Worm (Caenorhabditis elegans) whole organism, early embryonic: ENCODE results near the gene F48F5.6.

ENCODE experiments used
- B0310.2 ChIP-seq: sonication (generic microtip); optimal IDR thresholded peaks from 2 replicates; lab custom pipeline; 2016; ENCODE audit warnings: mild to moderate bottlenecking, missing genetic modification characterization, missing compliant biosample characterization
- F13C5.2 ChIP-seq: sonication (generic microtip); optimal IDR thresholded peaks from 2 replicates; lab custom pipeline; 2017; ENCODE audit warnings: mild to moderate bottlenecking, missing genetic modification characterization, inconsistent platforms, missing compliant biosample characterization
- aly-1 ChIP-seq: sonication (generic microtip); optimal IDR thresholded peaks from 2 replicates; lab custom pipeline; 2016; ENCODE audit warnings: missing genetic modification characterization, missing compliant biosample characterization
- ama-1 ChIP-seq: fragments of 150-350 bp; optimal IDR thresholded peaks from 2 replicates; lab custom pipeline; 2014
- ceh-13 ChIP-seq: fragments of 200-800 bp; sonication (Bioruptor generic); optimal IDR thresholded peaks from 2 replicates; lab custom pipeline; 2018; ENCODE audit warnings: mild to moderate bottlenecking, missing genetic modification characterization, missing compliant biosample characterization
- ceh-36 ChIP-seq: sonication (generic microtip); optimal IDR thresholded peaks from 2 replicates; lab custom pipeline; 2016; ENCODE audit warnings: missing genetic modification characterization, inconsistent platforms, missing compliant biosample characterization
- ets-7 ChIP-seq: sonication (generic microtip); optimal IDR thresholded peaks from 2 replicates; lab custom pipeline; 2016; ENCODE audit warnings: missing genotype, missing genetic modification characterization, missing compliant biosample characterization
- flt-1 ChIP-seq: fragments of 200-800 bp; sonication (Bioruptor generic); IDR thresholded peaks from 2 replicates; pipeline ENCODE4 v1.3.6; 2022; ENCODE audit warnings: missing genetic modification characterization, missing compliant biosample characterization
- hmbx-1 ChIP-seq: sonication (generic microtip); optimal IDR thresholded peaks from 2 replicates; lab custom pipeline; 2016; ENCODE audit warnings: mild to moderate bottlenecking, missing genetic modification characterization, missing compliant biosample characterization
- hmg-4 ChIP-seq: fragments of 200-800 bp; sonication (Bioruptor generic); optimal IDR thresholded peaks from 2 replicates; lab custom pipeline; 2018; ENCODE audit warnings: mild to moderate bottlenecking, missing genetic modification characterization, missing compliant biosample characterization
- hnd-1 ChIP-seq: sonication (generic microtip); optimal IDR thresholded peaks from 2 replicates; lab custom pipeline; 2016; ENCODE audit warnings: missing genetic modification characterization, missing compliant biosample characterization
- pes-1 ChIP-seq: fragments of 200-800 bp; sonication (Bioruptor generic); IDR thresholded peaks from 2 replicates; pipeline ENCODE4 v1.3.6; 2022; ENCODE audit warnings: missing genetic modification reagents, missing genetic modification characterization, missing compliant biosample characterization
- scrt-1 ChIP-seq: fragments of 200-800 bp; sonication (Bioruptor generic); IDR thresholded peaks from 2 replicates; pipeline ENCODE4 v1.3.6; 2022; ENCODE audit warnings: missing genetic modification characterization, missing compliant biosample characterization
- sea-1 ChIP-seq: fragments of 200-800 bp; sonication (Bioruptor generic); conservative IDR thresholded peaks from 2 replicates; pipeline ENCODE4 v1.3.6; 2022; ENCODE audit warnings: missing genetic modification characterization, missing compliant biosample characterization
- tbx-11 ChIP-seq: fragments of 200-800 bp; sonication (Bioruptor generic); IDR thresholded peaks from 2 replicates; pipeline ENCODE4 v1.3.6; 2022; ENCODE audit warnings: missing genetic modification characterization, missing compliant biosample characterization
- tbx-37 ChIP-seq: fragments of 200-800 bp; sonication (Bioruptor generic); conservative IDR thresholded peaks from 2 replicates; pipeline ENCODE4 v1.3.6; 2022; ENCODE audit warnings: missing genetic modification reagents, missing genetic modification characterization, missing compliant biosample characterization
- tra-4 ChIP-seq: sonication (generic microtip); optimal IDR thresholded peaks from 2 replicates; lab custom pipeline; 2017; ENCODE audit warnings: missing genetic modification characterization, missing compliant biosample characterization

F48F5.6 gene

ce11 chrV:20410285-20410684 is 42.7 kb downstream of the F48F5.6 start:
- TF ChIP-seq hmg-4 (GFP tag; lab: Kevin White, UChicago) (peak; percentile 68), aly-1 (tag; lab: Kevin White, UChicago) (no peak), ceh-36 (tag; lab: Kevin White, UChicago) (peak; percentile 35), flt-1 (GFP tag; lab: Robert Waterston, UW) (peak; percentile 17; the same call in 1 of the 2 replicates)

- no peak for TF ChIP-seq ceh-36 (tag; lab: Kevin White, UChicago)
- no peak for TF ChIP-seq hmbx-1
- no peak for TF ChIP-seq sea-1 (GFP tag; lab: Robert Waterston, UW)
- no peak for TF ChIP-seq pes-1
- TF ChIP-seq ama-1 (lab: Kevin White, UChicago), result no peak
- TF ChIP-seq B0310.2 (tag; lab: Kevin White, UChicago), result no peak
- no peak for TF ChIP-seq tbx-11 (GFP tag; lab: Robert Waterston, UW)
- TF ChIP-seq aly-1 (tag; lab: Kevin White, UChicago), result no peak
- TF ChIP-seq ets-7 (tag; lab: Kevin White, UChicago), result no peak
- no peak for TF ChIP-seq hmg-4 (GFP tag; lab: Kevin White, UChicago)
- TF ChIP-seq hnd-1 (tag; lab: Kevin White, UChicago), result no peak
- TF ChIP-seq scrt-1 (GFP tag; lab: Robert Waterston, UW), result no peak
- TF ChIP-seq flt-1 (GFP tag; lab: Robert Waterston, UW), result no peak
- TF ChIP-seq tbx-37 (GFP tag; lab: Robert Waterston, UW), result no peak
- no peak for TF ChIP-seq F13C5.2 (tag; lab: Kevin White, UChicago)
- TF ChIP-seq tra-4 (tag; lab: Kevin White, UChicago), result no peak
- TF ChIP-seq ceh-13 (GFP tag; lab: Kevin White, UChicago), result no peak
Observed at ce11 chrV:20409016-20409415, 44.0 kb downstream of the F48F5.6 start.

DNA sequence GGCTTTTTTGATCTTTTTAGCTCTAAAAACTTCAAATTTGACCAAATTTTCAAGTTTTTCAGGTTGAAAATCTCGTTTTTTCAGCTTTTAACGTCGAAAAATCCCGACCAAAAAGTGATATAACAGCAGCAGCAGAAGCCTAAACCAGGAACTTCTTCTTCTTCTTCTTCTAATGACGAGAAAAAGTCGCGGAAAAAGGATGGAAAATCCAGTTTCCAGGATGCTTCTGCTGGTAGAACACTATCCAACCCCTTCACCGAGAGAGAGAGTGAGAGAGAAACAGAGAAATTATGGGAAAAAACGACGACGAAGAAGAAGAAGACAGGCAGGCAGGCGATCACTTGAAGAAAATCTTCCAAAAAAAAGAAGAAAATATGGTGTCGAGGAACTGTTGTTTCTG is 46.2 kb downstream of the F48F5.6 start:
- TF ChIP-seq ceh-36 (tag; lab: Kevin White, UChicago) (no peak), hmg-4 (GFP tag; lab: Kevin White, UChicago) (no peak), tra-4 (tag; lab: Kevin White, UChicago) (no peak), tbx-37 (GFP tag; lab: Robert Waterston, UW) (no peak), tbx-11 (GFP tag; lab: Robert Waterston, UW) (no peak), ama-1 (lab: Kevin White, UChicago) (no peak), hmbx-1 (no peak), sea-1 (GFP tag; lab: Robert Waterston, UW) (no peak)

DNA sequence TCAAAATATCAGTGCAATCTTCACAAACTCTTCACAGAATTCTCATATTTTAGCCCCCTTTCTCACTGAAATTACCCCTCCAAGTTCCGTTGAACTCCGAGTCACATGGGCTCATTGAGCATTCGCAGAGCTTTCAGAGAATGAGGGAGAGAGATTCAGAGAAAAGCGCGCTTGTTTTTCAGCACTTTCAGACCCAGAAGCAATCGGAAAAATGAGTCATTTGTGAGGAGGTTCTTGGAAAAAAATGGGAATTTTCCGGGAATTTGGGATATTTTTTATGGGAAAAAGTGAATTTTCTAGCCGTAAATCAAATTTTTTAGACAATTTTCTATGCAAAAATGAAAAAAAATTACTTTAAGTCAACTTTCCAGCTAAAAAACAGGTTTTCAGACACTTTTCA is 50.1 kb downstream of the F48F5.6 start:
- TF ChIP-seq aly-1 (tag; lab: Kevin White, UChicago) (no peak), tbx-11 (GFP tag; lab: Robert Waterston, UW) (no peak), ceh-36 (tag; lab: Kevin White, UChicago) (no peak), tra-4 (tag; lab: Kevin White, UChicago) (no peak), ceh-13 (GFP tag; lab: Kevin White, UChicago) (no peak), tbx-37 (GFP tag; lab: Robert Waterston, UW) (no peak), hmg-4 (GFP tag; lab: Kevin White, UChicago) (no peak), flt-1 (GFP tag; lab: Robert Waterston, UW) (no peak), hnd-1 (tag; lab: Kevin White, UChicago) (no peak), sea-1 (GFP tag; lab: Robert Waterston, UW) (no peak), F13C5.2 (tag; lab: Kevin White, UChicago) (no peak), B0310.2 (tag; lab: Kevin White, UChicago) (no peak), hmbx-1 (no peak), ets-7 (tag; lab: Kevin White, UChicago) (no peak), ama-1 (lab: Kevin White, UChicago) (no peak), pes-1 (no peak), scrt-1 (GFP tag; lab: Robert Waterston, UW) (no peak)

DNA sequence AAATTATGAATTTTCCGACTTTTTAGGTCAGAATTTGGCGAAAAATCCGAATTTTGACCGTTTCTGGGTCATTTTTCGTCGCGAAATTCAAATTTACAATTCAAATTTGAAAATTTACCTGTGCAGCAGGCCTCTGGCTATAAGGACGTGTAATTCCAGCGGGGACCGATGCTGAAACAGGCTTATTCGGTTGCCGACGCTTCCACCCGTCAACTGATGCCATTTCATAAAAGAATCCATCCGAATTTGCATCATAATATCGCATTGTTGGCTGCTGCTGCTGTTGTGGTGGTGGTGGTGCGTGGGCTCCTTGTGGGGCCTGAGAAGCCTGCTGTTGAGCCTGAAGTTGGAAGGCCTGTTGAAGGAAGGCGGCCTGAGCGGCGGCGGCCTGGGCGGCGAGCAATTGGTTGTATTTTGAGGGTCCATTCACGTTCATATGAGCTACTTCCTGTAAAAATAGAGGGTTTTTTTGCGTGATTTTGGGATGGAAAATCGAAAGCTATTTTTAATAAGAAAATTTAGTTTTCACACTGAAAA is 53.4 kb downstream of the F48F5.6 start:
- TF ChIP-seq hnd-1 (tag; lab: Kevin White, UChicago) (no peak), pes-1 (no peak), ama-1 (lab: Kevin White, UChicago) (peak; percentile 55)
